Comparison of ENCODE assay signal across 2 fruit fly cellular contexts in genomic region chr2L:4852605-4853102, dm6.
TF ChIP-seq lines count a peak whose summit lies in the region.

smog (plus strand) TSS chr2L:4852864.

- TF ChIP-seq CTCF in whole organism, embryonic (GFP tag; optimal IDR thresholded peaks at IDR 0.05; lab: Kevin White, UChicago): peak; percentile 43

TF ChIP-seq in whole organism, embryonic, 481 proteins besides CTCF, POLR2A, EP300 and RAD21:
- peak; percentile 80 for TF ChIP-seq Nf-YC (tag; optimal IDR thresholded peaks at IDR 0.05; lab: Kevin White, UChicago)
- peak in 1 of 2 experiments; percentile 2 for TF ChIP-seq Trl (optimal IDR thresholded peaks at IDR 0.05; lab: Kevin White, UChicago)
- TF ChIP-seq Trl (GFP tag; optimal IDR thresholded peaks at IDR 0.05; lab: Kevin White, UChicago): no peak
- TF ChIP-seq scrt (GFP tag; optimal IDR thresholded peaks at IDR 0.05; lab: Kevin White, UChicago): peak; percentile 11
- no peak for TF ChIP-seq gem (tag; optimal IDR thresholded peaks at IDR 0.05; lab: Kevin White, UChicago)
- no peak for TF ChIP-seq Dref (GFP tag; IDR thresholded peaks at IDR 0.05; lab: Robert Waterston, UW)
- TF ChIP-seq pita (GFP tag; optimal IDR thresholded peaks at IDR 0.05; lab: Kevin White, UChicago): peak; percentile 41
- TF ChIP-seq nerfin-1 (tag; optimal IDR thresholded peaks at IDR 0.05; lab: Kevin White, UChicago): peak; percentile 10
- TF ChIP-seq Nf-YB (GFP tag; optimal IDR thresholded peaks at IDR 0.05; lab: Kevin White, UChicago): peak; percentile 1
- no peak for TF ChIP-seq BEAF-32 (GFP tag; optimal IDR thresholded peaks at IDR 0.05; lab: Kevin White, UChicago)
- TF ChIP-seq grn (GFP tag; optimal IDR thresholded peaks at IDR 0.05; lab: Kevin White, UChicago): peak; percentile 51
- peak; percentile 8; the same call in 1 of the 2 replicates for TF ChIP-seq Bgb (GFP tag; IDR thresholded peaks at IDR 0.05; lab: Robert Waterston, UW; ENCODE audit: partially characterized antibody)
- TF ChIP-seq CG11085 (GFP tag; IDR thresholded peaks at IDR 0.05; lab: Robert Waterston, UW): no peak
- TF ChIP-seq disco-r (GFP tag; optimal IDR thresholded peaks at IDR 0.05; lab: Kevin White, UChicago): no peak
- TF ChIP-seq CG15514 (GFP tag; optimal IDR thresholded peaks at IDR 0.05; lab: Kevin White, UChicago): peak; percentile 28
- no peak for TF ChIP-seq BtbVII (GFP tag; optimal IDR thresholded peaks at IDR 0.05; lab: Kevin White, UChicago)
- peak; percentile 10 for TF ChIP-seq Jarid2 (GFP tag; optimal IDR thresholded peaks at IDR 0.05; lab: Kevin White, UChicago)
- TF ChIP-seq pzg (GFP tag; optimal IDR thresholded peaks at IDR 0.05; lab: Kevin White, UChicago): peak; percentile 15
- TF ChIP-seq amos (GFP tag; IDR thresholded peaks at IDR 0.05; lab: Robert Waterston, UW; ENCODE audit: partially characterized antibody): 0 out of 2 replicates have a peak, but pooled peaks have one; percentile 5
- TF ChIP-seq CG9932 (GFP tag; IDR thresholded peaks at IDR 0.05; lab: Robert Waterston, UW): no peak
- peak; percentile 88 for TF ChIP-seq Deaf1 (tag; optimal IDR thresholded peaks at IDR 0.05; lab: Kevin White, UChicago)
- no peak for TF ChIP-seq ttk (GFP tag; IDR thresholded peaks at IDR 0.05; lab: Robert Waterston, UW)
- no peak for TF ChIP-seq wek (GFP tag; optimal IDR thresholded peaks at IDR 0.05; lab: Kevin White, UChicago)
- TF ChIP-seq Ets65A (GFP tag; lab: Kevin White, UChicago): peak; percentile 78
- TF ChIP-seq ewg (GFP tag; optimal IDR thresholded peaks at IDR 0.05; lab: Kevin White, UChicago): peak; percentile 93

TF ChIP-seq in whole organism, pupa, 21 proteins besides CTCF, POLR2A, EP300 and RAD21:
- TF ChIP-seq fd96Ca (GFP tag; IDR thresholded peaks at IDR 0.05; lab: Robert Waterston, UW): 0 out of 3 replicates have a peak, but pooled peaks have one; percentile 19
- TF ChIP-seq CG8159 (tag; optimal IDR thresholded peaks at IDR 0.05; lab: Kevin White, UChicago): no peak
- TF ChIP-seq CG15710 (tag; optimal IDR thresholded peaks at IDR 0.05; lab: Kevin White, UChicago): no peak
- no peak for TF ChIP-seq CG9948 (tag; optimal IDR thresholded peaks at IDR 0.05; lab: Kevin White, UChicago)
- no peak for TF ChIP-seq gl (tag; optimal IDR thresholded peaks at IDR 0.05; lab: Kevin White, UChicago)
- TF ChIP-seq D1 (tag; optimal IDR thresholded peaks at IDR 0.05; lab: Kevin White, UChicago): no peak
